Worm (Caenorhabditis elegans): ENCODE data around the gene K12H6.5.

ce11 chrII:2826073-2826472 is at the start of gene K12H6.5:
- TF ChIP-seq tab-1 (GFP tag; IDR thresholded peaks at IDR 0.05) (no peak), ztf-23 (GFP tag; IDR thresholded peaks at IDR 0.05) (no peak), flt-1 (GFP tag; IDR thresholded peaks at IDR 0.05) (no peak), ref-1 (GFP tag; conservative IDR thresholded peaks at IDR 0.05) (no peak)
